Fruit fly (Drosophila melanogaster) Kc167 (cell line): ENCODE data around the gene GluClalpha.

Experiments
- Myc ChIP-seq: fragments of >200 bp; optimal IDR thresholded peaks from 2 replicates; lab custom pipeline; 2017; ENCODE audit warnings: missing external identifiers
- Sin3A ChIP-seq: fragments of >200 bp; optimal IDR thresholded peaks from 2 replicates; lab custom pipeline; 2018; ENCODE audit warnings: missing external identifiers
- h ChIP-seq: fragments of >200 bp; optimal IDR thresholded peaks from 3 replicates; lab custom pipeline; 2018; ENCODE audit warnings: missing external identifiers
- insv ChIP-seq: fragments of >200 bp; optimal IDR thresholded peaks from 3 replicates; lab custom pipeline; 2018; ENCODE audit warnings: missing external identifiers
- psq ChIP-seq: fragments of >200 bp; optimal IDR thresholded peaks from 2 replicates; lab custom pipeline; 2017; ENCODE audit warnings: missing external identifiers
- ttk ChIP-seq: sonication (Bioruptor generic); optimal IDR thresholded peaks from 2 replicates; lab custom pipeline; 2017; ENCODE audit warnings: missing external identifiers

Gene GluClalpha

dm6 chr3R:19802508-19802907, 72.0 kb downstream of the GluClalpha start:
- TF ChIP-seq h (lab: Kevin White, UChicago) = no peak
- TF ChIP-seq psq (lab: Kevin White, UChicago) = no peak
- TF ChIP-seq insv = no peak
- no peak for TF ChIP-seq Myc (lab: Kevin White, UChicago)
- no peak for TF ChIP-seq Sin3A (lab: Kevin White, UChicago)

- TF ChIP-seq insv (no peak), Sin3A (lab: Kevin White, UChicago) (no peak), ttk (no peak), psq (lab: Kevin White, UChicago) (no peak), h (lab: Kevin White, UChicago) (no peak), Myc (lab: Kevin White, UChicago) (no peak)
Observed at dm6 chr3R:19803539-19803938, 73.0 kb downstream of the GluClalpha start.

- no peak for TF ChIP-seq psq (lab: Kevin White, UChicago)
- no peak for TF ChIP-seq ttk
- no peak for TF ChIP-seq insv
- TF ChIP-seq Sin3A (lab: Kevin White, UChicago) = no peak
- TF ChIP-seq h (lab: Kevin White, UChicago) = no peak
- TF ChIP-seq Myc (lab: Kevin White, UChicago) = no peak
Observed at dm6 chr3R:19804905-19805304, 74.4 kb downstream of the GluClalpha start.

dm6 chr3R:19807148-19807547, 76.6 kb downstream of the GluClalpha start:
- no peak for TF ChIP-seq psq (lab: Kevin White, UChicago)
- TF ChIP-seq Myc (lab: Kevin White, UChicago) = no peak

- TF ChIP-seq psq (lab: Kevin White, UChicago) (no peak), Sin3A (lab: Kevin White, UChicago) (no peak), insv (no peak), h (lab: Kevin White, UChicago) (no peak), Myc (lab: Kevin White, UChicago) (no peak), ttk (no peak)
Observed at dm6 chr3R:19807745-19808429, 77.4 kb downstream of the GluClalpha start.

- TF ChIP-seq h (lab: Kevin White, UChicago) = no peak
- TF ChIP-seq Sin3A (lab: Kevin White, UChicago) = no peak
- TF ChIP-seq insv = no peak
- TF ChIP-seq psq (lab: Kevin White, UChicago) = no peak
- TF ChIP-seq Myc (lab: Kevin White, UChicago) = no peak
- TF ChIP-seq ttk = no peak
Observed at dm6 chr3R:19808430-19808756, 77.9 kb downstream of the GluClalpha start.

- no peak for TF ChIP-seq Myc (lab: Kevin White, UChicago)
- no peak for TF ChIP-seq h (lab: Kevin White, UChicago)
- TF ChIP-seq ttk = no peak
- TF ChIP-seq psq (lab: Kevin White, UChicago) = no peak
- TF ChIP-seq Sin3A (lab: Kevin White, UChicago) = no peak
Observed at dm6 chr3R:19811510-19811909, 81.0 kb downstream of the GluClalpha start.

dm6 chr3R:19812472-19812871, 82.0 kb downstream of the GluClalpha start:
- TF ChIP-seq h (lab: Kevin White, UChicago) (no peak), psq (lab: Kevin White, UChicago) (no peak), insv (no peak), Myc (lab: Kevin White, UChicago) (no peak), ttk (no peak), Sin3A (lab: Kevin White, UChicago) (no peak)

dm6 chr3R:19813217-19813616, 82.7 kb downstream of the GluClalpha start:
- TF ChIP-seq psq (lab: Kevin White, UChicago) (no peak), Sin3A (lab: Kevin White, UChicago) (no peak), h (lab: Kevin White, UChicago) (no peak), insv (no peak), ttk (no peak), Myc (lab: Kevin White, UChicago) (no peak)

dm6 chr3R:19816758-19817157, 86.2 kb downstream of the GluClalpha start:
- TF ChIP-seq Myc (lab: Kevin White, UChicago) = no peak
- TF ChIP-seq Sin3A (lab: Kevin White, UChicago) = no peak
- TF ChIP-seq h (lab: Kevin White, UChicago) = no peak
- no peak for TF ChIP-seq ttk
- no peak for TF ChIP-seq psq (lab: Kevin White, UChicago)
- no peak for TF ChIP-seq insv

dm6 chr3R:19820994-19821393, 90.5 kb downstream of the GluClalpha start:
- TF ChIP-seq Sin3A (lab: Kevin White, UChicago) = no peak

dm6 chr3R:19822138-19822537, 91.6 kb downstream of the GluClalpha start:
- TF ChIP-seq Myc (lab: Kevin White, UChicago) = no peak
- no peak for TF ChIP-seq h (lab: Kevin White, UChicago)
- TF ChIP-seq ttk = no peak
- no peak for TF ChIP-seq Sin3A (lab: Kevin White, UChicago)
- TF ChIP-seq insv = no peak
- no peak for TF ChIP-seq psq (lab: Kevin White, UChicago)

dm6 chr3R:19824480-19824879, 94.0 kb downstream of the GluClalpha start:
- TF ChIP-seq insv (no peak), Sin3A (lab: Kevin White, UChicago) (no peak)
